Fruit fly (Drosophila melanogaster) whole organism, prepupa: ENCODE measurements around the gene CG16978.
A peak's percentile ranks its signal among the peaks of the same experiment; 100 is the strongest.

ENCODE experiments used
- Blimp-1 ChIP-seq: fragments of 200-800 bp; sonication (Bioruptor generic); optimal IDR thresholded peaks from 3 replicates; lab custom pipeline; 2017; ENCODE audit warnings: missing biosample characterization, missing genetic modification characterization, mild to moderate bottlenecking, moderate library complexity, missing genetic modification reagents
- CG10631 ChIP-seq: fragments of 200-800 bp; sonication (Bioruptor generic); optimal IDR thresholded peaks from 2 replicates; lab custom pipeline; 2016; ENCODE audit warnings: missing biosample characterization, missing genetic modification characterization
- CG11762 ChIP-seq: fragments of 200-800 bp; sonication (Bioruptor generic); optimal IDR thresholded peaks from 3 replicates; lab custom pipeline; 2016; ENCODE audit warnings: missing biosample characterization, missing genetic modification characterization; ENCODE audit not compliant: insufficient read depth
- CG11902 ChIP-seq: fragments of 200-800 bp; sonication (Bioruptor generic); optimal IDR thresholded peaks from 3 replicates; lab custom pipeline; 2016; ENCODE audit warnings: missing biosample characterization, missing genetic modification characterization
- CG15336 ChIP-seq: fragments of 200-800 bp; sonication (Bioruptor generic); IDR thresholded peaks from 2 replicates; pipeline ENCODE4 v1.3.6; 2022; ENCODE audit warnings: missing biosample characterization, missing genetic modification characterization
- CG1621 ChIP-seq: fragments of 200-800 bp; sonication (Bioruptor generic); optimal IDR thresholded peaks from 3 replicates; lab custom pipeline; 2018; ENCODE audit warnings: missing biosample characterization, mild to moderate bottlenecking, missing genetic modification characterization
- CG16779 ChIP-seq: fragments of 200-800 bp; sonication (Bioruptor generic); optimal IDR thresholded peaks from 3 replicates; lab custom pipeline; 2017; ENCODE audit warnings: missing biosample characterization, mild to moderate bottlenecking, missing genetic modification characterization
- CG34406 ChIP-seq: fragments of 200-800 bp; sonication (Bioruptor generic); optimal IDR thresholded peaks from 3 replicates; lab custom pipeline; 2016; ENCODE audit warnings: missing biosample characterization, missing genetic modification characterization
- CG6276 ChIP-seq: fragments of 200-800 bp; sonication (Bioruptor generic); optimal IDR thresholded peaks from 2 replicates; lab custom pipeline; 2017; ENCODE audit warnings: missing biosample characterization, mild to moderate bottlenecking, missing genetic modification characterization
- CG6792 ChIP-seq: fragments of 200-800 bp; sonication (Bioruptor generic); optimal IDR thresholded peaks from 3 replicates; lab custom pipeline; 2016; ENCODE audit warnings: missing biosample characterization, missing genetic modification characterization
- CG6808 ChIP-seq: fragments of 200-800 bp; sonication (Bioruptor generic); optimal IDR thresholded peaks from 3 replicates; lab custom pipeline; 2017; ENCODE audit warnings: missing biosample characterization, missing genetic modification characterization, mild to moderate bottlenecking, moderate library complexity, missing genetic modification reagents
- CG6854 ChIP-seq: fragments of 200-800 bp; sonication (Bioruptor generic); optimal IDR thresholded peaks from 2 replicates; lab custom pipeline; 2017; ENCODE audit warnings: missing biosample characterization, mild to moderate bottlenecking, missing genetic modification characterization
- CG7368 ChIP-seq: fragments of 200-800 bp; sonication (Bioruptor generic); optimal IDR thresholded peaks from 3 replicates; lab custom pipeline; 2016; ENCODE audit warnings: missing biosample characterization, missing genetic modification characterization
- CG8119 ChIP-seq: fragments of 200-800 bp; sonication (Bioruptor generic); IDR thresholded peaks from 3 replicates; pipeline ENCODE4 v1.3.6; 2022; ENCODE audit warnings: missing biosample characterization, missing genetic modification characterization
- CG8632 ChIP-seq: fragments of 200-800 bp; sonication (Bioruptor generic); optimal IDR thresholded peaks from 3 replicates; lab custom pipeline; 2016; ENCODE audit warnings: missing biosample characterization, missing genetic modification characterization
- Eip78C ChIP-seq: fragments of 200-800 bp; sonication (Bioruptor generic); peaks from one replicate; lab custom pipeline; 2016; ENCODE audit warnings: missing biosample characterization, missing genetic modification characterization
- Gug ChIP-seq: fragments of 200-800 bp; sonication (Bioruptor generic); IDR thresholded peaks from 2 replicates; pipeline ENCODE4 v1.3.6; 2022; ENCODE audit warnings: missing biosample characterization, missing genetic modification characterization
- Hr39 ChIP-seq: fragments of 200-800 bp; sonication (Bioruptor generic); optimal IDR thresholded peaks from 2 replicates; lab custom pipeline; 2016; ENCODE audit warnings: missing biosample characterization, missing genetic modification characterization
- Lpt ChIP-seq: fragments of 200-800 bp; sonication (Bioruptor generic); optimal IDR thresholded peaks from 3 replicates; lab custom pipeline; 2016; ENCODE audit warnings: missing biosample characterization, missing genetic modification characterization
- Smox ChIP-seq: fragments of 200-800 bp; sonication (Bioruptor generic); optimal IDR thresholded peaks from 3 replicates; lab custom pipeline; 2016; ENCODE audit warnings: missing biosample characterization, missing genetic modification characterization
- Sox102F ChIP-seq: fragments of 200-800 bp; sonication (Bioruptor generic); optimal IDR thresholded peaks from 2 replicates; lab custom pipeline; 2016; ENCODE audit warnings: missing biosample characterization, mild to moderate bottlenecking, missing genetic modification characterization
- acj6 ChIP-seq: fragments of 200-800 bp; sonication (Bioruptor generic); optimal IDR thresholded peaks from 3 replicates; lab custom pipeline; 2016; ENCODE audit warnings: missing biosample characterization, missing genetic modification characterization
- dac ChIP-seq: fragments of 200-800 bp; sonication (Bioruptor generic); optimal IDR thresholded peaks from 2 replicates; lab custom pipeline; 2017; ENCODE audit warnings: missing biosample characterization, mild to moderate bottlenecking, missing genetic modification characterization
- dsx ChIP-seq: fragments of 200-800 bp; optimal IDR thresholded peaks from 3 replicates; lab custom pipeline; 2019; ENCODE audit warnings: missing biosample characterization, mild to moderate bottlenecking, missing genetic modification characterization, moderate library complexity; ENCODE audit not compliant: poor library complexity, severe bottlenecking
- eg ChIP-seq: fragments of 200-800 bp; sonication (Bioruptor generic); IDR thresholded peaks from 3 replicates; pipeline ENCODE4 v1.3.6; 2022; ENCODE audit warnings: missing biosample characterization, missing genetic modification characterization
- esn ChIP-seq: fragments of 200-800 bp; sonication (Bioruptor generic); optimal IDR thresholded peaks from 2 replicates; lab custom pipeline; 2016; ENCODE audit warnings: missing biosample characterization, mild to moderate bottlenecking, missing genetic modification characterization, moderate library complexity
- fd59A ChIP-seq: fragments of 200-800 bp; sonication (Bioruptor generic); optimal IDR thresholded peaks from 2 replicates; lab custom pipeline; 2017; ENCODE audit warnings: missing biosample characterization, mild to moderate bottlenecking, missing genetic modification characterization, missing genetic modification reagents
- lz ChIP-seq: fragments of 200-800 bp; sonication (Bioruptor generic); optimal IDR thresholded peaks from 3 replicates; lab custom pipeline; 2016; ENCODE audit warnings: missing biosample characterization, missing genetic modification characterization
- net ChIP-seq: fragments of 200-800 bp; sonication (Bioruptor generic); optimal IDR thresholded peaks from 3 replicates; lab custom pipeline; 2016; ENCODE audit warnings: missing biosample characterization, missing genetic modification characterization
- pdm3 ChIP-seq: fragments of 200-800 bp; sonication (Bioruptor generic); optimal IDR thresholded peaks from 3 replicates; lab custom pipeline; 2016; ENCODE audit warnings: missing biosample characterization, missing genetic modification characterization
- salr ChIP-seq, 2 experiments: fragments of 200-800 bp; sonication (Bioruptor generic); optimal IDR thresholded peaks; 3 replicates each; lab custom pipeline; 2016 to 2018; ENCODE audit warnings: missing biosample characterization in 2 of 2, missing genetic modification characterization in 2 of 2, mild to moderate bottlenecking in 1 of 2
- spab ChIP-seq: fragments of 200-800 bp; sonication (Bioruptor generic); optimal IDR thresholded peaks from 2 replicates; lab custom pipeline; 2017; ENCODE audit warnings: missing biosample characterization, mild to moderate bottlenecking, missing genetic modification characterization, missing genetic modification reagents
- svp ChIP-seq: fragments of 200-800 bp; sonication (Bioruptor generic); peaks from one replicate; lab custom pipeline; 2016; ENCODE audit warnings: missing biosample characterization, missing genetic modification characterization
- vri ChIP-seq: fragments of 200-800 bp; sonication (Bioruptor generic); optimal IDR thresholded peaks from 3 replicates; lab custom pipeline; 2016; ENCODE audit warnings: missing biosample characterization, mild to moderate bottlenecking, missing genetic modification characterization

CG16978 gene

DNA sequence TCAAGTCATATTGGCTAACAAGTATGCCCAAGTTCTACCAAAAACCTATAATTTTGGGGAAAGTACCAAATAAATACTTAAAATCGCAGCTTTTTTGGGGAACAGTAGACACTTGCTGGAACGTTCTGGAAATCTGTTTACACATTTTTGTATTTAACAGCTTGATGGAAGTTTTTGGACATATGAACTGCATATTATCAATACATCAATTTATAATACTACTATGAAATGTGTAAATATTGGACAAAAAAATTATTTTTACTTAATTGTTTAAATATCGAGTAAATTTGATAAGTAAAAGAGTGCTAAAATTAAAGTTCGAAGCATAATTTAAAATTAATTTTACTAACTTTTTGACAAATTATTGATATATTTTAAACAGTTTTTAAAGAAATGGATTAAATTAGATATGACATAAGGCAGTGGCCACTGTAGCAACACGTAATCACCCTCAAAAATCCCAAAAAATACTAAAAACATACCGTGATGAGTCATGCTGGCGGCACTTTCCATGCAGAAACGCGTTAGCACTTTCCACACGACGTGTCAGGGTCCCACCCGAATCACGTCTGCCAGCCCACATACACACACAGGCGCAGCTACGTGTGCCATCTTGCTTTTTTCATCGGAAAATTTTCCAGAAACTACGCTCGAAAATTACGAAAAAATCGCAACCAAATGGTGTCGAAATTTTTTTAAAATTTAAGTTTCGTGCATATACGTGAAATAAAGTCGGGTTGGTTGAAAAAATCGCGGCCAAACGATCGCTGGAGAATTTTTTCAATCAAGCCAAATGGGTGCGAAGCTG lies 21.8 kb upstream of the CG16978 start, which contains the start of gene Sirt1 (continued):
- TF ChIP-seq vri (no peak), svp (GFP tag; lab: Kevin White, UChicago) (no peak), CG6808 (GFP tag; lab: Kevin White, UChicago) (peak; percentile 78), pdm3 (peak; percentile 76), net (GFP tag; lab: Kevin White, UChicago) (peak; percentile 81), CG7368 (GFP tag; lab: Kevin White, UChicago) (peak; percentile 66), eg (GFP tag; lab: Robert Waterston, UW) (peak; percentile 61; the same call in 2 of the 3 replicates), Blimp-1 (GFP tag; lab: Kevin White, UChicago) (peak; percentile 78), CG8632 (GFP tag; lab: Kevin White, UChicago) (peak; percentile 87), lz (GFP tag; lab: Kevin White, UChicago) (peak; percentile 82), CG1621 (tag; lab: Kevin White, UChicago) (peak; percentile 41), spab (GFP tag; lab: Kevin White, UChicago) (peak; percentile 70), CG11902 (GFP tag; lab: Kevin White, UChicago) (peak; percentile 76), CG8119 (GFP tag; lab: Robert Waterston, UW) (peak; percentile 78)

DNA sequence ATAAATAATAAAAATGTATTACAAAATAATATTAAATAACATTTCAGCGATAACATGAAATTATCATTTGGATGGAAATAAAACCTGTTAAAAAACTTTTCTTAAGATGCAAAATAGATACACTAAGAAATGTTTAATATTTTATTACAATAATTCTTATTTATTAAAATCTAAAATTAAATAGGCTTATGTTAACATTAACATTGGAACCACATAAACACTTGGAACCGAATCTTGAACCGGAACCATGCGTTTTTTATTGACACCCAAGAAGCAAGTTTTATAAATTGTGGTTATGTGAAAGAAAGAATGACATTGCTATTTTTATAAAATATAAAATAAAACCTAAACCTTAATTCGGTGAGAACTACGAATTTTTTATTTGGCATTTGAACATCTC lies 16.8 kb upstream of the CG16978 start, which contains the start of gene kmg:
kmg (plus strand) TSS at position 301 of the 400 bp plus-strand sequence.
- TF ChIP-seq Smox (GFP tag; lab: Kevin White, UChicago) (no peak), acj6 (GFP tag; lab: Kevin White, UChicago) (no peak), CG16779 (tag; lab: Kevin White, UChicago) (no peak), vri (no peak), net (GFP tag; lab: Kevin White, UChicago) (no peak), CG15336 (GFP tag; lab: Robert Waterston, UW) (no peak), dsx (GFP tag; lab: Kevin White, UChicago) (no peak), CG7368 (GFP tag; lab: Kevin White, UChicago) (no peak), spab (GFP tag; lab: Kevin White, UChicago) (no peak), esn (no peak), CG1621 (tag; lab: Kevin White, UChicago) (no peak), Eip78C (GFP tag; lab: Kevin White, UChicago) (no peak), fd59A (no peak), CG6276 (GFP tag; lab: Kevin White, UChicago) (no peak), Gug (GFP tag; lab: Robert Waterston, UW) (no peak), pdm3 (no peak)
- TF ChIP-seq, all 60 proteins: peak for 0

DNA sequence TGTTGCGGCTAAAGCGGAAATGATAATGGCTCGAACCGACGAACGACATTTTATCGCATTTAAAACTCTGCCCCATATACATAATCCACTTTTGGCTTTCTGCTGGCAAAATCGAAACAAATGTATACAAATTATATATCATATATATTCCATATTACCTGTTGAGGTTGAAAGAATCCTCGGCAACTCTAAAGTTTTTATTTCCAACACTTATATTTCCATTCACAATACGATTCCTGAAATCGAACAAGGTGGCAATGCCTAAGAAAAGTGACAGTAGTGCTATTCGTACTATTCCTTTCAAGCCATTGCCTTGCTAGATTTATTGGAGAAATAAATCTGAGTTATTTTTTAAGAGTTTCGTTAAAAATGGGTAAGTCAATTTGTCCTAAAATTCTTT lies 15.1 kb upstream of the CG16978 start, which contains the start of gene Pk34A:
Pk34A (plus strand) TSS at position 301 of the 400 bp plus-strand sequence.
- TF ChIP-seq CG6808 (GFP tag; lab: Kevin White, UChicago) (no peak), Sox102F (GFP tag; lab: Kevin White, UChicago) (no peak), net (GFP tag; lab: Kevin White, UChicago) (no peak), CG6854 (GFP tag; lab: Kevin White, UChicago) (no peak), CG10631 (GFP tag; lab: Kevin White, UChicago) (no peak), CG11762 (no peak), Lpt (GFP tag; lab: Kevin White, UChicago) (no peak), Hr39 (no peak), CG6792 (GFP tag; lab: Kevin White, UChicago) (no peak), salr (GFP tag; optimal IDR thresholded peaks at IDR 0.05; lab: Kevin White, UChicago) (no peak), svp (GFP tag; lab: Kevin White, UChicago) (no peak), dsx (GFP tag; lab: Kevin White, UChicago) (no peak), CG34406 (GFP tag; lab: Kevin White, UChicago) (no peak), dac (GFP tag; lab: Kevin White, UChicago) (no peak)
